Worm (Caenorhabditis elegans): ENCODE data around the gene ric-4.
A peak's percentile ranks its signal among the peaks of the same experiment; 100 is the strongest.

DNA sequence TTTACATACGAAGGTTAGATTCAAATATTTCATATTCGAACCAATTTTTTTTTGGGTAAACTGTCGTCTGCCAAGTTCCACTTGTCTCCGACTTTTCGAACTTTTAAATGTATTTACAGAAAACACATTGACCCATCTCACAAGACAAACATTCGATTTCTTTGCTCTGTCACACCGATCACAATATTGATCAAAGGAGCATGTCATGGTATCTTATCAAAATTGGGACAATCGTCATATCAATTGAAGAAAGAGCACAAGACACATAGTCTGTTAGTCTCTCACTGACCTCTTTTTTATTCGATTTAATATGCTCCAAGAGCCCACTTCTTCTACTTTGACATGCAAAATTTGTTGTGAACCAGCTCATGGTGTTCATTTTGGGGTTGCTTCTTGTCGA, 14.1 kb downstream of the ric-4 start, which contains the start of gene nhr-232:
- TF ChIP-seq pqm-1 (tag; optimal IDR thresholded peaks at IDR 0.05) (no peak), lin-35 (GFP tag; optimal IDR thresholded peaks at IDR 0.05) (peak in 1 of 2 experiments; percentile 32), nhr-28 (tag; optimal IDR thresholded peaks at IDR 0.05) (no peak), lir-3 (tag; optimal IDR thresholded peaks at IDR 0.05; ENCODE audit: poor library complexity) (no peak)

Data from whole organism, L1 larva.